Worm (Caenorhabditis elegans): ENCODE results near the gene siah-1.
A peak's percentile ranks its signal among the peaks of the same experiment; 100 is the strongest.

siah-1 gene

ce11 chrIV:3743748-3744147 lies at the start of gene siah-1:
Gene siah-1, plus strand, starts transcription at chrIV:3744048.
- TF ChIP-seq mep-1 (tag; optimal IDR thresholded peaks at IDR 0.05) (no peak), ceh-83 (GFP tag; optimal IDR thresholded peaks at IDR 0.05) (peak; percentile 49)

- TF ChIP-seq flh-1 (GFP tag; optimal IDR thresholded peaks at IDR 0.05) (no peak), ceh-39 (tag; optimal IDR thresholded peaks at IDR 0.05) (peak; percentile 72), zip-8 (tag; optimal IDR thresholded peaks at IDR 0.05) (no peak), lsy-2 (tag; optimal IDR thresholded peaks at IDR 0.05) (peak; percentile 46), elt-1 (tag; optimal IDR thresholded peaks at IDR 0.05; ENCODE audit: borderline replicate concordance, insufficient read depth) (no peak), lin-13 (tag; optimal IDR thresholded peaks at IDR 0.05) (peak; percentile 46), ces-1 (GFP tag; optimal IDR thresholded peaks at IDR 0.05) (peak; percentile 51), hlh-1 (tag; optimal IDR thresholded peaks at IDR 0.05) (peak; percentile 49), unc-39 (tag; optimal IDR thresholded peaks at IDR 0.05) (no peak), ceh-83 (GFP tag; optimal IDR thresholded peaks at IDR 0.05) (no peak), blmp-1 (tag; optimal IDR thresholded peaks at IDR 0.05) (no peak), unc-120 (tag; optimal IDR thresholded peaks at IDR 0.05; ENCODE audit: poor library complexity, severe bottlenecking) (no peak), mls-2 (tag; optimal IDR thresholded peaks at IDR 0.05) (no peak), mep-1 (tag; optimal IDR thresholded peaks at IDR 0.05) (peak; percentile 57), lin-32 (GFP tag; optimal IDR thresholded peaks at IDR 0.05) (no peak), unc-62 (GFP tag; optimal IDR thresholded peaks at IDR 0.05) (no peak), nhr-237 (tag; optimal IDR thresholded peaks at IDR 0.05) (peak; percentile 17)
Observed at ce11 chrIV:3694638-3695037, 49.2 kb upstream of the siah-1 start, which contains the start of the genes taf-6.2 and Y37E11AL.3. Gene taf-6.2, minus strand, starts transcription at chrIV:3694733. Gene Y37E11AL.3, plus strand, starts transcription at chrIV:3694935.

ce11 chrIV:3698201-3698600 lies 45.6 kb upstream of the siah-1 start, which contains the start of gene Y37E11AL.2:
Gene Y37E11AL.2, plus strand, starts transcription at chrIV:3698501.
- TF ChIP-seq ztf-11 (tag; optimal IDR thresholded peaks at IDR 0.05) (no peak), lin-32 (GFP tag; optimal IDR thresholded peaks at IDR 0.05) (no peak), ceh-83 (GFP tag; optimal IDR thresholded peaks at IDR 0.05) (no peak), lsy-2 (tag; optimal IDR thresholded peaks at IDR 0.05) (no peak), ces-1 (GFP tag; optimal IDR thresholded peaks at IDR 0.05) (no peak), drap-1 (GFP tag; optimal IDR thresholded peaks at IDR 0.05) (no peak)

- TF ChIP-seq mep-1 (tag; optimal IDR thresholded peaks at IDR 0.05) (no peak), mab-5 (tag; optimal IDR thresholded peaks at IDR 0.05) (no peak), zip-8 (tag; optimal IDR thresholded peaks at IDR 0.05) (no peak)
Observed at ce11 chrIV:3700554-3700953, 43.3 kb upstream of the siah-1 start, which contains the start of gene Y37E11AL.9. Gene Y37E11AL.9, minus strand, starts transcription at chrIV:3700654.

ce11 chrIV:3701892-3702291 lies 42.0 kb upstream of the siah-1 start, which contains the start of gene Y37E11AL.12:
Gene Y37E11AL.12, minus strand, starts transcription at chrIV:3701992.
- no peak for TF ChIP-seq pha-4 (tag; optimal IDR thresholded peaks at IDR 0.05)
- no peak for TF ChIP-seq lsy-2 (tag; optimal IDR thresholded peaks at IDR 0.05)
- TF ChIP-seq sptf-1 (tag; optimal IDR thresholded peaks at IDR 0.05): no peak
- TF ChIP-seq mep-1 (tag; optimal IDR thresholded peaks at IDR 0.05): no peak
- no peak for TF ChIP-seq lin-32 (GFP tag; optimal IDR thresholded peaks at IDR 0.05)
- no peak for TF ChIP-seq hlh-1 (tag; optimal IDR thresholded peaks at IDR 0.05)
- no peak for TF ChIP-seq ztf-11 (tag; optimal IDR thresholded peaks at IDR 0.05)
- no peak for TF ChIP-seq bed-3 (GFP tag; optimal IDR thresholded peaks at IDR 0.05)
- TF ChIP-seq ceh-43 (GFP tag; optimal IDR thresholded peaks at IDR 0.05): no peak
- no peak for TF ChIP-seq unc-62 (GFP tag; optimal IDR thresholded peaks at IDR 0.05)
- no peak for TF ChIP-seq cnd-1 (tag; optimal IDR thresholded peaks at IDR 0.05)
- TF ChIP-seq ceh-83 (GFP tag; optimal IDR thresholded peaks at IDR 0.05): no peak
- no peak for TF ChIP-seq elt-1 (tag; optimal IDR thresholded peaks at IDR 0.05; ENCODE audit: borderline replicate concordance, insufficient read depth)
- TF ChIP-seq unc-39 (tag; optimal IDR thresholded peaks at IDR 0.05): no peak
- no peak for TF ChIP-seq drap-1 (GFP tag; optimal IDR thresholded peaks at IDR 0.05)

ce11 chrIV:3709200-3709599 lies 34.6 kb upstream of the siah-1 start, which contains the start of gene Y37E11AL.1:
Gene Y37E11AL.1, plus strand, starts transcription at chrIV:3709500.
- no peak for TF ChIP-seq nhr-76 (tag; optimal IDR thresholded peaks at IDR 0.05)
- no peak for TF ChIP-seq M03D4.4 (tag; optimal IDR thresholded peaks at IDR 0.05)
- TF ChIP-seq flh-1 (GFP tag; optimal IDR thresholded peaks at IDR 0.05): no peak
- no peak for TF ChIP-seq unc-62 (GFP tag; optimal IDR thresholded peaks at IDR 0.05)
- no peak for TF ChIP-seq nhr-237 (tag; optimal IDR thresholded peaks at IDR 0.05)
- no peak for TF ChIP-seq lsy-2 (tag; optimal IDR thresholded peaks at IDR 0.05)
- no peak for TF ChIP-seq ham-2 (GFP tag; optimal IDR thresholded peaks at IDR 0.05)
- no peak for TF ChIP-seq mls-2 (tag; optimal IDR thresholded peaks at IDR 0.05)
- TF ChIP-seq ceh-39 (tag; optimal IDR thresholded peaks at IDR 0.05): no peak
- no peak for TF ChIP-seq sem-2 (GFP tag; optimal IDR thresholded peaks at IDR 0.05)

Measured in whole organism, mixed stage, embryonic.